Worm (Caenorhabditis elegans) whole organism, early embryonic: ENCODE data around the gene E02A10.3.

Source experiments
- B0310.2 ChIP-seq: sonication (generic microtip); optimal IDR thresholded peaks from 2 replicates; lab custom pipeline; 2016; ENCODE audit warnings: mild to moderate bottlenecking, missing genetic modification characterization, missing compliant biosample characterization
- F13C5.2 ChIP-seq: sonication (generic microtip); optimal IDR thresholded peaks from 2 replicates; lab custom pipeline; 2017; ENCODE audit warnings: mild to moderate bottlenecking, missing genetic modification characterization, inconsistent platforms, missing compliant biosample characterization
- aly-1 ChIP-seq: sonication (generic microtip); optimal IDR thresholded peaks from 2 replicates; lab custom pipeline; 2016; ENCODE audit warnings: missing genetic modification characterization, missing compliant biosample characterization
- ama-1 ChIP-seq: fragments of 150-350 bp; optimal IDR thresholded peaks from 2 replicates; lab custom pipeline; 2014
- ceh-36 ChIP-seq: sonication (generic microtip); optimal IDR thresholded peaks from 2 replicates; lab custom pipeline; 2016; ENCODE audit warnings: missing genetic modification characterization, inconsistent platforms, missing compliant biosample characterization
- flt-1 ChIP-seq: fragments of 200-800 bp; sonication (Bioruptor generic); IDR thresholded peaks from 2 replicates; pipeline ENCODE4 v1.3.6; 2022; ENCODE audit warnings: missing genetic modification characterization, missing compliant biosample characterization
- hmbx-1 ChIP-seq: sonication (generic microtip); optimal IDR thresholded peaks from 2 replicates; lab custom pipeline; 2016; ENCODE audit warnings: mild to moderate bottlenecking, missing genetic modification characterization, missing compliant biosample characterization
- hnd-1 ChIP-seq: sonication (generic microtip); optimal IDR thresholded peaks from 2 replicates; lab custom pipeline; 2016; ENCODE audit warnings: missing genetic modification characterization, missing compliant biosample characterization
- pes-1 ChIP-seq: fragments of 200-800 bp; sonication (Bioruptor generic); IDR thresholded peaks from 2 replicates; pipeline ENCODE4 v1.3.6; 2022; ENCODE audit warnings: missing genetic modification reagents, missing genetic modification characterization, missing compliant biosample characterization
- scrt-1 ChIP-seq: fragments of 200-800 bp; sonication (Bioruptor generic); IDR thresholded peaks from 2 replicates; pipeline ENCODE4 v1.3.6; 2022; ENCODE audit warnings: missing genetic modification characterization, missing compliant biosample characterization

DNA sequence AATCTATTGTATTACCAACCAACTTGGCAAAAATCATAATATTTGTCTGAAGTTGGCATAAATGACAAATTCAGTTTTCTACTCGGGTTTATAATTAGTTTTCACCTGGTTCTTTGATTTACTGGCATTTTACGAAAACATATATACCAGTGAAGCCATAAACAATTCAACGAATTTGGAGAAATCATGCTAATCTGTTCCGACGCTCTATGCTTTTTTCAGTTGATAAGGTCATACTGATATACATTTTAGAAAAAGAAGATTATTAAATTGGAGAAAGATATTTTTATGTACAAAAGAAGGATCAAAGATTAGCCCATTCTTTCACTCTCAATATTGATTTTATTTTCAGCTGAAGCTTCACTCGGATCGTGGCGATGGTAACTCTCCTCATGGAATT is 7.4 kb downstream of the E02A10.3 start:
- TF ChIP-seq pes-1 (GFP tag; lab: Robert Waterston, UW) (no peak), hnd-1 (tag; lab: Kevin White, UChicago) (no peak), ama-1 (lab: Kevin White, UChicago) (no peak), hmbx-1 (no peak), aly-1 (tag; lab: Kevin White, UChicago) (no peak), scrt-1 (no peak), F13C5.2 (tag; lab: Kevin White, UChicago) (no peak), B0310.2 (tag; lab: Kevin White, UChicago) (no peak), flt-1 (GFP tag; lab: Robert Waterston, UW) (no peak), ceh-36 (tag; lab: Kevin White, UChicago) (no peak)
